Fruit fly (Drosophila melanogaster) whole organism, embryonic: ENCODE results near the gene MBD-like.

Source experiments
- Ada2b ChIP-seq: fragments of 200-800 bp; sonication (Bioruptor generic); IDR thresholded peaks from 2 replicates; pipeline ENCODE4 v1.3.6; 2022; ENCODE audit warnings: missing biosample characterization, missing genetic modification characterization
- Atf3 ChIP-seq: fragments of 200-800 bp; sonication (Bioruptor generic); optimal IDR thresholded peaks from 3 replicates; lab custom pipeline; 2016; ENCODE audit warnings: missing biosample characterization, missing genetic modification characterization
- CG10654 ChIP-seq: fragments of 200-800 bp; sonication (Bioruptor generic); optimal IDR thresholded peaks from 2 replicates; lab custom pipeline; 2016; ENCODE audit warnings: missing biosample characterization, missing genetic modification characterization
- CG11247 ChIP-seq: fragments of 200-800 bp; sonication (Bioruptor generic); IDR thresholded peaks from 2 replicates; pipeline ENCODE4 v1.3.6; 2022; ENCODE audit warnings: missing biosample characterization, missing genetic modification characterization
- CG11504 ChIP-seq: fragments of 200-800 bp; sonication (Bioruptor generic); optimal IDR thresholded peaks from 3 replicates; lab custom pipeline; 2019; ENCODE audit warnings: missing biosample characterization, mild to moderate bottlenecking, missing genetic modification characterization, moderate library complexity
- CG12659 ChIP-seq: fragments of 200-800 bp; sonication (Bioruptor generic); optimal IDR thresholded peaks from 3 replicates; lab custom pipeline; 2017; ENCODE audit warnings: mild to moderate bottlenecking, missing biosample characterization, missing genetic modification reagents, missing genetic modification characterization
- CG14441 ChIP-seq: fragments of 200-800 bp; sonication (Bioruptor generic); IDR thresholded peaks from 2 replicates; pipeline ENCODE4 v1.3.6; 2022; ENCODE audit warnings: missing biosample characterization, missing genetic modification characterization
- CG15601 ChIP-seq: fragments of 200-800 bp; sonication (Bioruptor generic); optimal IDR thresholded peaks from 3 replicates; lab custom pipeline; 2019; ENCODE audit warnings: missing biosample characterization, mild to moderate bottlenecking, missing genetic modification characterization, moderate library complexity
- CG15696 ChIP-seq: fragments of 200-800 bp; sonication (Bioruptor generic); optimal IDR thresholded peaks from 2 replicates; lab custom pipeline; 2019; ENCODE audit warnings: missing biosample characterization, mild to moderate bottlenecking, missing genetic modification characterization, moderate library complexity
- CG1647 ChIP-seq: fragments of 200-800 bp; sonication (Bioruptor generic); optimal IDR thresholded peaks from 3 replicates; lab custom pipeline; 2016; ENCODE audit warnings: missing biosample characterization, missing genetic modification characterization
- CG17186 ChIP-seq: fragments of 200-800 bp; sonication (Bioruptor generic); optimal IDR thresholded peaks from 3 replicates; lab custom pipeline; 2017; ENCODE audit warnings: missing biosample characterization, missing genetic modification reagents, missing genetic modification characterization
- CG17359 ChIP-seq: fragments of 200-800 bp; sonication (Bioruptor generic); optimal IDR thresholded peaks from 3 replicates; lab custom pipeline; 2018; ENCODE audit warnings: missing biosample characterization, mild to moderate bottlenecking, missing genetic modification characterization, moderate library complexity
- CG18262 ChIP-seq: fragments of 200-800 bp; optimal IDR thresholded peaks from 3 replicates; lab custom pipeline; 2019; ENCODE audit warnings: missing biosample characterization, mild to moderate bottlenecking, missing genetic modification characterization, moderate library complexity
- CG18619 ChIP-seq: fragments of 200-800 bp; sonication (Bioruptor generic); optimal IDR thresholded peaks from 3 replicates; lab custom pipeline; 2017; ENCODE audit warnings: missing biosample characterization, mild to moderate bottlenecking, missing genetic modification characterization
- CG2199 ChIP-seq: fragments of 200-800 bp; sonication (Bioruptor generic); IDR thresholded peaks from 3 replicates; pipeline ENCODE4 v1.3.6; 2022; ENCODE audit warnings: missing biosample characterization, missing genetic modification characterization
- CG30403 ChIP-seq: fragments of 200-800 bp; sonication (Bioruptor generic); optimal IDR thresholded peaks from 3 replicates; lab custom pipeline; 2016; ENCODE audit warnings: missing biosample characterization, missing genetic modification characterization
- CG31224 ChIP-seq: fragments of 200-800 bp; sonication (Bioruptor generic); IDR thresholded peaks from 2 replicates; pipeline ENCODE4 v1.3.6; 2022; ENCODE audit warnings: missing biosample characterization, missing genetic modification characterization
- CG32772 ChIP-seq: fragments of 200-800 bp; sonication (Bioruptor generic); IDR thresholded peaks from 2 replicates; pipeline ENCODE4 v1.3.6; 2022; ENCODE audit warnings: missing biosample characterization, missing genetic modification characterization
- CG33557 ChIP-seq: fragments of 200-800 bp; sonication (Bioruptor generic); optimal IDR thresholded peaks from 2 replicates; lab custom pipeline; 2019; ENCODE audit warnings: missing biosample characterization, mild to moderate bottlenecking, missing genetic modification characterization, moderate library complexity
- CG3407 ChIP-seq: fragments of 200-800 bp; sonication (Bioruptor generic); optimal IDR thresholded peaks from 2 replicates; lab custom pipeline; 2018; ENCODE audit warnings: missing biosample characterization, mild to moderate bottlenecking, missing genetic modification characterization
- CG4820 ChIP-seq: fragments of 200-800 bp; sonication (Bioruptor generic); optimal IDR thresholded peaks from 3 replicates; lab custom pipeline; 2016; ENCODE audit warnings: missing biosample characterization, missing genetic modification characterization
- CG6254 ChIP-seq: fragments of 200-800 bp; sonication (Bioruptor generic); optimal IDR thresholded peaks from 3 replicates; lab custom pipeline; 2017; ENCODE audit warnings: mild to moderate bottlenecking, missing biosample characterization, missing genetic modification reagents, missing genetic modification characterization
- CG6272 ChIP-seq: fragments of 200-800 bp; sonication (Bioruptor generic); IDR thresholded peaks from 2 replicates; pipeline ENCODE4 v1.3.6; 2022; ENCODE audit warnings: missing biosample characterization, missing genetic modification characterization
- CG6683 ChIP-seq: fragments of 200-800 bp; sonication (Bioruptor generic); optimal IDR thresholded peaks from 2 replicates; lab custom pipeline; 2017; ENCODE audit warnings: missing biosample characterization, mild to moderate bottlenecking, missing genetic modification characterization, missing genetic modification reagents
- CG7987 ChIP-seq: fragments of 200-800 bp; sonication (Bioruptor generic); optimal IDR thresholded peaks from 2 replicates; lab custom pipeline; 2018; ENCODE audit warnings: missing biosample characterization, mild to moderate bottlenecking, missing genetic modification characterization, moderate library complexity
- CG9609 ChIP-seq: fragments of 200-800 bp; sonication (Bioruptor generic); optimal IDR thresholded peaks from 3 replicates; lab custom pipeline; 2016; ENCODE audit warnings: missing biosample characterization, missing genetic modification characterization
- CoRest ChIP-seq: fragments of 200-800 bp; sonication (Bioruptor generic); optimal IDR thresholded peaks from 3 replicates; lab custom pipeline; 2018; ENCODE audit warnings: missing biosample characterization, mild to moderate bottlenecking, missing genetic modification characterization, moderate library complexity
- Ets65A ChIP-seq: fragments of 200-800 bp; sonication (Bioruptor generic); peaks from one replicate; lab custom pipeline; 2016; ENCODE audit warnings: missing biosample characterization, missing genetic modification characterization
- HLH4C ChIP-seq: fragments of 200-800 bp; sonication (Bioruptor generic); IDR thresholded peaks from 3 replicates; pipeline ENCODE4 v1.3.6; 2022; ENCODE audit warnings: missing biosample characterization, missing genetic modification characterization; ENCODE audit not compliant: partially characterized antibody
- HmgD ChIP-seq: fragments of 200-800 bp; sonication (Bioruptor generic); optimal IDR thresholded peaks from 3 replicates; lab custom pipeline; 2016; ENCODE audit warnings: missing biosample characterization, missing genetic modification characterization
- Med ChIP-seq: fragments of 200-800 bp; sonication (Bioruptor generic); peaks from one replicate; lab custom pipeline; 2016; ENCODE audit warnings: missing biosample characterization, missing genetic modification characterization, mild to moderate bottlenecking, inconsistent platforms, moderate library complexity
- NC2α ChIP-seq: fragments of 200-800 bp; sonication (Bioruptor generic); optimal IDR thresholded peaks from 2 replicates; lab custom pipeline; 2016; ENCODE audit warnings: missing biosample characterization, missing genetic modification characterization
- Nf-YB ChIP-seq: fragments of 200-800 bp; sonication (Bioruptor generic); optimal IDR thresholded peaks from 3 replicates; lab custom pipeline; 2019; ENCODE audit warnings: missing biosample characterization, mild to moderate bottlenecking, missing genetic modification characterization, moderate library complexity
- Usf ChIP-seq: fragments of 200-800 bp; sonication (Bioruptor generic); optimal IDR thresholded peaks from 2 replicates; lab custom pipeline; 2017; ENCODE audit warnings: missing genotype, missing biosample characterization, missing genetic modification characterization
- Xrp1 ChIP-seq: fragments of 200-800 bp; sonication (Bioruptor generic); IDR thresholded peaks from 2 replicates; pipeline ENCODE4 v1.3.6; 2022; ENCODE audit warnings: missing biosample characterization, missing genetic modification characterization
- aop ChIP-seq: fragments of 200-800 bp; sonication (Bioruptor generic); IDR thresholded peaks from 2 replicates; pipeline ENCODE4 v1.3.6; 2022; ENCODE audit warnings: missing biosample characterization, missing genetic modification characterization
- bcd ChIP-seq: fragments of 200-800 bp; sonication (Bioruptor generic); optimal IDR thresholded peaks from 2 replicates; lab custom pipeline; 2017; ENCODE audit warnings: missing biosample characterization, mild to moderate bottlenecking, missing genetic modification characterization
- cg ChIP-seq: fragments of 200-800 bp; sonication (Bioruptor generic); optimal IDR thresholded peaks from 3 replicates; lab custom pipeline; 2019; ENCODE audit warnings: missing biosample characterization, mild to moderate bottlenecking, missing genetic modification characterization, moderate library complexity
- gro ChIP-seq: fragments of 200-800 bp; sonication (Bioruptor generic); optimal IDR thresholded peaks from 2 replicates; lab custom pipeline; 2016; ENCODE audit warnings: missing biosample characterization, missing genetic modification characterization
- kay ChIP-seq: fragments of 200-800 bp; sonication (Bioruptor generic); optimal IDR thresholded peaks from 2 replicates; lab custom pipeline; 2016; ENCODE audit warnings: missing biosample characterization, missing genetic modification characterization
- lilli ChIP-seq: fragments of 200-800 bp; sonication (Bioruptor generic); optimal IDR thresholded peaks from 3 replicates; lab custom pipeline; 2016; ENCODE audit warnings: missing biosample characterization, missing genetic modification characterization
- lola ChIP-seq, 3 experiments: fragments of >200 bp in 2 of 3; fragments of 200-800 bp in 1 of 3; sonication (Bioruptor generic) in 1 of 3; optimal IDR thresholded peaks; 2 replicates each; lab custom pipeline; 2017 to 2019; ENCODE audit warnings: missing biosample characterization in 3 of 3, missing genetic modification characterization in 3 of 3, mild to moderate bottlenecking in 1 of 3, moderate library complexity in 1 of 3
- mirr ChIP-seq: fragments of 200-800 bp; sonication (Bioruptor generic); optimal IDR thresholded peaks from 3 replicates; lab custom pipeline; 2018; ENCODE audit warnings: missing biosample characterization, mild to moderate bottlenecking, missing genetic modification characterization
- nom ChIP-seq: fragments of 200-800 bp; sonication (Bioruptor generic); optimal IDR thresholded peaks from 2 replicates; lab custom pipeline; 2017; ENCODE audit warnings: missing biosample characterization, missing genetic modification characterization, mild to moderate bottlenecking, moderate library complexity, missing genetic modification reagents
- pfk ChIP-seq: fragments of 200-800 bp; sonication (Bioruptor generic); optimal IDR thresholded peaks from 2 replicates; lab custom pipeline; 2018; ENCODE audit warnings: missing biosample characterization, mild to moderate bottlenecking, missing genetic modification characterization, moderate library complexity
- schlank ChIP-seq: fragments of 200-800 bp; sonication (Bioruptor generic); optimal IDR thresholded peaks from 2 replicates; lab custom pipeline; 2018; ENCODE audit warnings: missing biosample characterization, mild to moderate bottlenecking, missing genetic modification characterization
- slbo ChIP-seq: fragments of 200-800 bp; sonication (Bioruptor generic); IDR thresholded peaks from 2 replicates; pipeline ENCODE4 v1.3.6; 2022; ENCODE audit warnings: missing biosample characterization, missing genetic modification characterization
- stc ChIP-seq: fragments of 200-800 bp; sonication (Bioruptor generic); IDR thresholded peaks from 2 replicates; pipeline ENCODE4 v1.3.6; 2022; ENCODE audit warnings: missing biosample characterization, missing genetic modification characterization
- tx ChIP-seq: fragments of 200-800 bp; sonication (Bioruptor generic); optimal IDR thresholded peaks from 2 replicates; lab custom pipeline; 2016; ENCODE audit warnings: missing biosample characterization, missing genetic modification characterization
- wek ChIP-seq: fragments of 200-800 bp; sonication (Bioruptor generic); optimal IDR thresholded peaks from 3 replicates; lab custom pipeline; 2018; ENCODE audit warnings: missing biosample characterization, mild to moderate bottlenecking, missing genetic modification characterization, moderate library complexity

Gene MBD-like

DNA sequence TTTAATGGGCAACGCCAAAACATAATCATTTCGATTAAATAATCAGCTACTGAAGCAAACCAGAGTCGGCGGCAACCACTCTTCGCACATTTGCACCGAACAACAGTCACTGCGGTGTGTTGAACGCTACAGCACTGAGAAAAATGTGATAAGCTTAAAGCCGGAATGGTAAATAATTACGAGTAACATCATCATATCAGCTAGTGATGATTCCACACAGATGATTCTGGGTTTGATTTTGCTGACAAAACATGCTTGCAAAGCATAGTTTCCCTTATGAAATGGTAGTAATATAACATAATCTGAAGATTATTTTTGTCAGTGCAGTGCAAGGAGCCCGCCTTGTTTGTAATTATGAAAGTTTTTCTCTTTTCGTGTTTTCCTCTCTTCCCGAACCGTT is 38.5 kb downstream of the MBD-like start (continued):
- no peak for TF ChIP-seq schlank (tag; lab: Kevin White, UChicago)
- TF ChIP-seq CG18619 (GFP tag; lab: Kevin White, UChicago) = peak; percentile 39
- TF ChIP-seq CG18262 = peak; percentile 64
- 0 out of 2 replicates have a peak, but pooled peaks have one; percentile 19 for TF ChIP-seq CG32772 (GFP tag; lab: Robert Waterston, UW)
- peak; percentile 33 for TF ChIP-seq CG17186
- peak; percentile 50 for TF ChIP-seq CG6254 (GFP tag; lab: Kevin White, UChicago)
- TF ChIP-seq CG15696 (tag; lab: Kevin White, UChicago) = peak; percentile 12
- peak; percentile 71 for TF ChIP-seq CG4820 (GFP tag; lab: Kevin White, UChicago)
- TF ChIP-seq Ada2b (GFP tag; lab: Robert Waterston, UW) = no peak; the same call in 1 of the 2 replicates
- peak; percentile 18; the same call in 1 of the 2 replicates for TF ChIP-seq CG14441
- TF ChIP-seq CG2199 (GFP tag; lab: Robert Waterston, UW) = no peak
- TF ChIP-seq CG10654 = peak; percentile 21
- TF ChIP-seq CG12659 = peak; percentile 14
- peak; percentile 33 for TF ChIP-seq NC2α (GFP tag; lab: Kevin White, UChicago)
- no peak for TF ChIP-seq CG1647 (GFP tag; lab: Kevin White, UChicago)
- no peak for TF ChIP-seq CG6683
- peak; percentile 51 for TF ChIP-seq Atf3 (GFP tag; lab: Kevin White, UChicago)
- peak; percentile 73 for TF ChIP-seq CG17359 (tag; lab: Kevin White, UChicago)
- no peak for TF ChIP-seq cg (GFP tag; lab: Kevin White, UChicago)
- TF ChIP-seq HLH4C (GFP tag; lab: Robert Waterston, UW) = no peak
- TF ChIP-seq CG9609 (GFP tag; lab: Kevin White, UChicago) = no peak
- TF ChIP-seq kay (GFP tag; lab: Kevin White, UChicago) = no peak
- TF ChIP-seq tx (GFP tag; lab: Kevin White, UChicago) = no peak
- no peak for TF ChIP-seq CG11247 (GFP tag; lab: Robert Waterston, UW)
- TF ChIP-seq aop (GFP tag; lab: Robert Waterston, UW) = no peak
- no peak for TF ChIP-seq mirr
- TF ChIP-seq Ets65A = no peak
- no peak for TF ChIP-seq CG6272 (GFP tag; lab: Robert Waterston, UW)
- TF ChIP-seq CoRest (tag; lab: Kevin White, UChicago) = peak; percentile 54
- TF ChIP-seq, all 482 proteins: peak for 174

DNA sequence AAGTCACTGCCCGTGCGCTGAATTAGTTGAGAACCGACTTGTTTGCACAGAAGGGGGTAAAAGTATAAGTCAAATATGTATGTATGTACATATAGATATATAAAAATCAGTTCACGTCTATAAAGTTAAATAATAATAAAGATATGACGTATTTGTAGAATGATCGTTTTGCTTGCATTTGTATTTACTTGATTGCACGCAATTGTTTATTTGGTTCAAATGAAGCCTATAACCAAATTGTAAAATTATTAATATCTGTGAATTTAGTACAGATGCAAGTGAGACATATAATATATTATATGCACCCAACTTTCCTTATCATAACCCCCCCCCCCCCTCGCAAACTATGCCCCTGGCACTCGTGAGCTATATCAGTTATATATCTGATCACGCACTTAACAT is 41.0 kb downstream of the MBD-like start:
- TF ChIP-seq Xrp1 (GFP tag; lab: Robert Waterston, UW) (peak; percentile 50), gro (GFP tag; lab: Kevin White, UChicago) (no peak), Med (GFP tag; lab: Kevin White, UChicago) (peak; percentile 86), CG30403 (peak; percentile 25), Usf (GFP tag; lab: Kevin White, UChicago) (peak; percentile 41), slbo (GFP tag; lab: Robert Waterston, UW) (peak; percentile 67), lola (GFP tag; optimal IDR thresholded peaks at IDR 0.05; lab: Kevin White, UChicago) (peak in 1 of 3 experiments; percentile 8), pfk (GFP tag; lab: Kevin White, UChicago) (no peak), Nf-YB (GFP tag; lab: Kevin White, UChicago) (peak; percentile 13), HmgD (GFP tag; lab: Kevin White, UChicago) (no peak), wek (peak; percentile 31), bcd (peak; percentile 25), CG31224 (GFP tag; lab: Robert Waterston, UW) (0 out of 2 replicates have a peak, but pooled peaks have one; percentile 43), CG11504 (peak; percentile 66), lilli (GFP tag; lab: Kevin White, UChicago) (peak; percentile 25), CG6254 (GFP tag; lab: Kevin White, UChicago) (no peak), CG33557 (GFP tag; lab: Kevin White, UChicago) (peak; percentile 39), CG7987 (peak; percentile 6), stc (GFP tag; lab: Robert Waterston, UW) (0 out of 2 replicates have a peak, but pooled peaks have one; percentile 37), CG3407 (GFP tag; lab: Kevin White, UChicago) (peak; percentile 37), nom (GFP tag; lab: Kevin White, UChicago) (peak; percentile 13), CG14441 (peak; percentile 47; the same call in 1 of the 2 replicates), CG15601 (tag; lab: Kevin White, UChicago) (peak; percentile 59)
